Worm (Caenorhabditis elegans) whole organism, young adult: Measurements from ENCODE around the gene F38B2.6.
A peak's percentile ranks its signal among the peaks of the same experiment; 100 is the strongest.

ENCODE experiments used
- B0035.1 ChIP-seq: sonication (generic microtip); optimal IDR thresholded peaks from 2 replicates; lab custom pipeline; 2016; ENCODE audit warnings: missing genetic modification characterization, mild to moderate bottlenecking, missing compliant biosample characterization, missing genotype, missing genetic modification reagents
- B0261.1 ChIP-seq: sonication (generic microtip); optimal IDR thresholded peaks from 2 replicates; lab custom pipeline; 2016; ENCODE audit warnings: mild to moderate bottlenecking, missing genetic modification characterization, moderate library complexity, missing compliant biosample characterization
- B0336.3 ChIP-seq: fragments of 200-800 bp; sonication (Bioruptor generic); IDR thresholded peaks from 2 replicates; pipeline ENCODE4 v1.3.6; 2022; ENCODE audit warnings: missing genetic modification characterization, missing compliant biosample characterization
- F10E7.11 ChIP-seq: sonication (generic microtip); optimal IDR thresholded peaks from 2 replicates; lab custom pipeline; 2017; ENCODE audit warnings: mild to moderate bottlenecking, missing genetic modification characterization, moderate library complexity, missing compliant biosample characterization
- F37B4.10 ChIP-seq: fragments of 200-800 bp; sonication (Bioruptor generic); IDR thresholded peaks from 2 replicates; pipeline ENCODE4 v1.3.6; 2022; ENCODE audit warnings: missing genetic modification characterization, missing compliant biosample characterization
- F57C9.4 ChIP-seq: sonication (generic microtip); optimal IDR thresholded peaks from 2 replicates; lab custom pipeline; 2017; ENCODE audit warnings: mild to moderate bottlenecking, missing genetic modification characterization, missing compliant biosample characterization
- T07F8.4 ChIP-seq: sonication (generic microtip); optimal IDR thresholded peaks from 2 replicates; lab custom pipeline; 2016; ENCODE audit warnings: mild to moderate bottlenecking, missing genetic modification characterization, moderate library complexity, missing compliant biosample characterization
- Y53F4B.3 ChIP-seq: fragments of 200-800 bp; sonication (Bioruptor generic); IDR thresholded peaks from 2 replicates; pipeline ENCODE4 v1.3.6; 2022; ENCODE audit warnings: missing genetic modification reagents, missing genetic modification characterization, missing compliant biosample characterization
- Y53G8AR.9 ChIP-seq: fragments of 200-800 bp; sonication (Bioruptor generic); conservative IDR thresholded peaks from 2 replicates; pipeline ENCODE4 v1.3.6; 2022; ENCODE audit warnings: missing genetic modification reagents, missing genetic modification characterization, missing compliant biosample characterization
- Y56A3A.18 ChIP-seq: fragments of 200-800 bp; sonication (Bioruptor generic); IDR thresholded peaks from 2 replicates; pipeline ENCODE4 v1.3.6; 2022; ENCODE audit warnings: missing genetic modification reagents, missing genetic modification characterization, missing compliant biosample characterization
- Y95B8A.8 ChIP-seq: fragments of 200-800 bp; sonication (Bioruptor generic); IDR thresholded peaks from 2 replicates; pipeline ENCODE4 v1.3.6; 2022; ENCODE audit warnings: missing genetic modification reagents, missing genetic modification characterization, missing compliant biosample characterization
- aptf-3 ChIP-seq: fragments of 200-800 bp; sonication (Bioruptor generic); IDR thresholded peaks from 2 replicates; pipeline ENCODE4 v1.3.6; 2022; ENCODE audit warnings: missing genetic modification characterization, missing compliant biosample characterization
- attf-3 ChIP-seq: fragments of 200-800 bp; sonication (Bioruptor generic); conservative IDR thresholded peaks from 2 replicates; pipeline ENCODE4 v1.3.6; 2022; ENCODE audit warnings: missing genetic modification reagents, missing genetic modification characterization, missing compliant biosample characterization
- attf-5 ChIP-seq: fragments of 200-800 bp; sonication (Bioruptor generic); optimal IDR thresholded peaks from 2 replicates; lab custom pipeline; 2018; ENCODE audit warnings: mild to moderate bottlenecking, missing genetic modification characterization, missing compliant biosample characterization
- ceh-100 ChIP-seq: fragments of 200-800 bp; sonication (Bioruptor generic); IDR thresholded peaks from 2 replicates; pipeline ENCODE4 v1.3.6; 2022; ENCODE audit warnings: missing genetic modification reagents, missing genetic modification characterization, missing compliant biosample characterization
- ceh-27 ChIP-seq: fragments of 200-800 bp; sonication (Bioruptor generic); optimal IDR thresholded peaks from 2 replicates; lab custom pipeline; 2018; ENCODE audit warnings: mild to moderate bottlenecking, missing genetic modification characterization, moderate library complexity, missing compliant biosample characterization
- ceh-58 ChIP-seq: fragments of 200-800 bp; sonication (Bioruptor generic); IDR thresholded peaks from 2 replicates; pipeline ENCODE4 v1.3.6; 2022; ENCODE audit warnings: missing genetic modification characterization, missing compliant biosample characterization
- chd-7 ChIP-seq: sonication (generic microtip); optimal IDR thresholded peaks from 2 replicates; lab custom pipeline; 2016; ENCODE audit warnings: mild to moderate bottlenecking, missing genetic modification characterization, moderate library complexity, missing compliant biosample characterization
- efl-1 ChIP-seq: fragments of 150-350 bp; optimal IDR thresholded peaks from 2 replicates; lab custom pipeline; 2014; ENCODE audit warnings: missing biosample characterization, missing genetic modification reagents, missing genetic modification characterization
- egl-44 ChIP-seq: fragments of 200-800 bp; sonication (Bioruptor generic); IDR thresholded peaks from 2 replicates; pipeline ENCODE4 v1.3.6; 2022; ENCODE audit warnings: missing genetic modification reagents, missing genetic modification characterization, missing compliant biosample characterization
- egrh-3 ChIP-seq: fragments of 200-800 bp; sonication (Bioruptor generic); IDR thresholded peaks from 2 replicates; pipeline ENCODE4 v1.3.6; 2022; ENCODE audit warnings: missing genetic modification reagents, missing genetic modification characterization, missing compliant biosample characterization
- him-1 ChIP-seq: sonication (generic microtip); optimal IDR thresholded peaks from 2 replicates; lab custom pipeline; 2016; ENCODE audit warnings: missing genotype, missing genetic modification reagents, missing genetic modification characterization, missing compliant biosample characterization
- hmg-1.2 ChIP-seq: fragments of 200-800 bp; sonication (Bioruptor generic); IDR thresholded peaks from 2 replicates; pipeline ENCODE4 v1.3.6; 2022; ENCODE audit warnings: missing genetic modification reagents, missing genetic modification characterization, missing compliant biosample characterization
- hmg-20 ChIP-seq: fragments of 200-800 bp; sonication (Bioruptor generic); IDR thresholded peaks from 2 replicates; pipeline ENCODE4 v1.3.6; 2022; ENCODE audit warnings: missing genetic modification reagents, missing genetic modification characterization, missing compliant biosample characterization
- hrde-1 ChIP-seq: sonication (generic microtip); optimal IDR thresholded peaks from 2 replicates; lab custom pipeline; 2016; ENCODE audit warnings: missing genetic modification characterization, mild to moderate bottlenecking, missing compliant biosample characterization, moderate library complexity, missing genotype, missing genetic modification reagents, borderline replicate concordance
- hsf-1 ChIP-seq: fragments of 200-800 bp; sonication (Bioruptor generic); IDR thresholded peaks from 2 replicates; pipeline ENCODE4 v1.3.6; 2022; ENCODE audit warnings: missing genetic modification reagents, missing genetic modification characterization, missing compliant biosample characterization
- let-607 ChIP-seq, 2 experiments: fragments of 200-800 bp in 1 of 2; sonication (Bioruptor generic) in 1 of 2; sonication (generic microtip) in 1 of 2; optimal IDR thresholded peaks; 2 replicates each; lab custom pipeline; 2016 to 2018; ENCODE audit warnings: mild to moderate bottlenecking in 2 of 2, missing compliant biosample characterization in 2 of 2, missing genetic modification characterization in 2 of 2, moderate library complexity in 2 of 2, missing genotype in 1 of 2
- lin-26 ChIP-seq: fragments of 200-800 bp; sonication (Bioruptor generic); IDR thresholded peaks from 2 replicates; pipeline ENCODE4 v1.3.6; 2022; ENCODE audit warnings: missing genetic modification reagents, missing genetic modification characterization, missing compliant biosample characterization
- lin-40 ChIP-seq: sonication (generic microtip); optimal IDR thresholded peaks from 2 replicates; lab custom pipeline; 2016; ENCODE audit warnings: missing genetic modification characterization, mild to moderate bottlenecking, missing compliant biosample characterization, missing genotype, missing genetic modification reagents
- lsl-1 ChIP-seq: fragments of 200-800 bp; sonication (Bioruptor generic); optimal IDR thresholded peaks from 2 replicates; lab custom pipeline; 2018; ENCODE audit warnings: mild to moderate bottlenecking, missing genetic modification characterization, moderate library complexity, missing compliant biosample characterization
- lsy-27 ChIP-seq: sonication (generic microtip); optimal IDR thresholded peaks from 2 replicates; lab custom pipeline; 2017; ENCODE audit warnings: missing genetic modification characterization, mild to moderate bottlenecking, missing compliant biosample characterization, antibody characterized with exemption, missing genotype, borderline replicate concordance; ENCODE audit not compliant: insufficient read depth
- madf-10 ChIP-seq: sonication (generic microtip); optimal IDR thresholded peaks from 2 replicates; lab custom pipeline; 2016; ENCODE audit warnings: mild to moderate bottlenecking, missing genetic modification characterization, missing compliant biosample characterization
- madf-6 ChIP-seq: fragments of 200-800 bp; sonication (Bioruptor generic); IDR thresholded peaks from 2 replicates; pipeline ENCODE4 v1.3.6; 2022; ENCODE audit warnings: missing genetic modification reagents, missing genetic modification characterization, missing compliant biosample characterization
- mxl-1 ChIP-seq: sonication (generic microtip); optimal IDR thresholded peaks from 2 replicates; lab custom pipeline; 2016; ENCODE audit warnings: missing genetic modification characterization, missing compliant biosample characterization
- nfyb-1 ChIP-seq: fragments of 200-800 bp; sonication (Bioruptor generic); IDR thresholded peaks from 2 replicates; pipeline ENCODE4 v1.3.6; 2022; ENCODE audit warnings: missing genetic modification reagents, missing genetic modification characterization, missing compliant biosample characterization
- nhr-179 ChIP-seq: sonication (generic microtip); optimal IDR thresholded peaks from 2 replicates; lab custom pipeline; 2016; ENCODE audit warnings: mild to moderate bottlenecking, missing genetic modification characterization, missing compliant biosample characterization
- nhr-90 ChIP-seq: sonication (generic microtip); optimal IDR thresholded peaks from 2 replicates; lab custom pipeline; 2016; ENCODE audit warnings: missing genotype, mild to moderate bottlenecking, missing genetic modification characterization, missing compliant biosample characterization
- rcor-1 ChIP-seq: fragments of 200-800 bp; sonication (Bioruptor generic); IDR thresholded peaks from 2 replicates; pipeline ENCODE4 v1.3.6; 2022; ENCODE audit warnings: missing genetic modification reagents, missing genetic modification characterization, missing compliant biosample characterization
- rpc-1 ChIP-seq, 2 experiments: fragments of 150-350 bp in 1 of 2; sonication (generic microtip) in 1 of 2; optimal IDR thresholded peaks; 2 replicates each; lab custom pipeline; 2014 to 2018; ENCODE audit warnings: missing biosample characterization in 1 of 2, missing genetic modification characterization in 1 of 2, missing genetic modification reagents in 1 of 2, missing genotype in 1 of 2
- snpc-1.3 ChIP-seq: sonication (generic microtip); optimal IDR thresholded peaks from 2 replicates; lab custom pipeline; 2017; ENCODE audit warnings: missing genetic modification characterization, mild to moderate bottlenecking, missing compliant biosample characterization, antibody characterized with exemption, moderate library complexity, missing genotype, missing genetic modification reagents; ENCODE audit not compliant: insufficient read depth
- tbx-9 ChIP-seq: sonication (generic microtip); optimal IDR thresholded peaks from 2 replicates; lab custom pipeline; 2016; ENCODE audit warnings: borderline replicate concordance, missing genetic modification characterization, inconsistent platforms, missing compliant biosample characterization
- unc-130 ChIP-seq: sonication (generic microtip); optimal IDR thresholded peaks from 2 replicates; lab custom pipeline; 2016; ENCODE audit warnings: missing genetic modification reagents, missing genetic modification characterization, missing compliant biosample characterization
- ztf-18 ChIP-seq: sonication (generic microtip); optimal IDR thresholded peaks from 2 replicates; lab custom pipeline; 2016; ENCODE audit warnings: missing genotype, mild to moderate bottlenecking, missing genetic modification characterization, missing compliant biosample characterization
- ztf-25 ChIP-seq: fragments of 200-800 bp; sonication (Bioruptor generic); IDR thresholded peaks from 2 replicates; pipeline ENCODE4 v1.3.6; 2022; ENCODE audit warnings: missing genetic modification reagents, missing genetic modification characterization, missing compliant biosample characterization
- ztf-3 ChIP-seq: fragments of 200-800 bp; sonication (Bioruptor generic); optimal IDR thresholded peaks from 2 replicates; lab custom pipeline; 2018; ENCODE audit warnings: mild to moderate bottlenecking, missing genetic modification characterization, missing compliant biosample characterization

F38B2.6 gene

DNA sequence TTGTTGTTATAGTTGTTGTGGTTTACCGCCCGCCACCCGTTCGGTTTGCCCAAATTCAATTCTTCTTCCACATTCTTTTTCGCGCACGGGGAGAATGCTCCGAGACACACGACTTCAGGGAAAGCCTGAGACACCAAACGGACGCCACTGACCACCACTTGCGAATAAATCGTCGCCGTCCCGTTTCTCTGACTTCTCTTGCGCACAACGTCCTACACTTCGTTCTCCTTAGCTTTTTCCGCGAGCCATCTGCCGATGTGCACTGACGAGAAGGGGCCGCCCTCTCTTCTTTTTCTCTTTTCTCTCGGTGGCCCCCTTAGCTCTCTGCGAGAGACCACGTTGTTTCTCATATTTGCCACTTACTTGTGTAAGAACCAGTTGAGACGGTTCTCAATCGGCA, 24.0 kb downstream of the F38B2.6 start, which contains the start of gene C03A3.1:
Gene C03A3.1, plus strand, starts transcription at position 291 of the 400 bp plus-strand sequence.
- no peak for TF ChIP-seq efl-1 (GFP tag; lab: Kevin White, UChicago)
- TF ChIP-seq ztf-18: peak; percentile 39
- TF ChIP-seq aptf-3: no peak

DNA sequence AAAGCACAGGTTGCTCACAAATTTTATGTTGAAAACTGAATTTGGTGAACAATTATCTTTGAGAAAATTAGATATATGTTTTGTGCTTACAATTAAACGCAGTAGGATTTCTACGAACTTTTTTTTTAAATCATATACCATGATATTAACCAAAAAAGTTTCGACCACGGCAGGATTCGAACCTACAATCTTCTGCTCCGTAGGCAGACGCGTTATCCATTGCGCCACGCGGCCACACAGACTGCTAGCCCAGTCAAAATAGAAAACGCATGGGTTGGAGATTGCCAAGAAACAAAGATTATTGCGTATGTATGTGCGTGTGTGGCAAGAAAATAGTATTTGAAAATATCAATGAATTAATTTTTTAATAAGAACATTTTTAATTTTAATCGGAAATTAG, 28.6 kb downstream of the F38B2.6 start:
- TF ChIP-seq nfyb-1 (peak; percentile 77; the same call in 1 of the 2 replicates), ztf-3 (GFP tag; lab: Kevin White, UChicago) (no peak), nhr-179 (peak; percentile 52), B0336.3 (GFP tag; lab: Robert Waterston, UW) (no peak), egl-44 (peak; percentile 51; the same call in 1 of the 2 replicates), rcor-1 (peak; percentile 41; the same call in 1 of the 2 replicates), egrh-3 (GFP tag; lab: Robert Waterston, UW) (peak; percentile 23; the same call in 1 of the 2 replicates), madf-6 (GFP tag; lab: Robert Waterston, UW) (peak; percentile 20; the same call in 1 of the 2 replicates), F10E7.11 (tag; lab: Kevin White, UChicago) (peak; percentile 53), Y53F4B.3 (peak; percentile 63), lsl-1 (no peak), lin-40 (tag; lab: Kevin White, UChicago) (peak; percentile 60), B0261.1 (tag; lab: Kevin White, UChicago) (peak; percentile 83), Y95B8A.8 (GFP tag; lab: Robert Waterston, UW) (no peak), chd-7 (peak; percentile 12), T07F8.4 (peak; percentile 48), hmg-20 (GFP tag; lab: Robert Waterston, UW) (no peak), ceh-58 (GFP tag; lab: Robert Waterston, UW) (no peak), ceh-100 (GFP tag; lab: Robert Waterston, UW) (peak; percentile 49; the same call in 1 of the 2 replicates), attf-3 (0 out of 2 replicates have a peak, but pooled peaks have one; percentile 18), lsy-27 (tag; lab: Kevin White, UChicago) (no peak), hsf-1 (GFP tag; lab: Robert Waterston, UW) (no peak), F57C9.4 (tag; lab: Kevin White, UChicago) (no peak), attf-5 (GFP tag; lab: Kevin White, UChicago) (peak; percentile 40), mxl-1 (tag; lab: Kevin White, UChicago) (peak; percentile 65), B0035.1 (tag; lab: Kevin White, UChicago) (peak; percentile 57), ztf-18 (peak; percentile 67), nhr-90 (tag; lab: Kevin White, UChicago) (peak; percentile 72), let-607 (tag; optimal IDR thresholded peaks at IDR 0.05; lab: Kevin White, UChicago) (peak in 1 of 2 experiments; percentile 42), Y56A3A.18 (GFP tag; lab: Robert Waterston, UW) (0 out of 2 replicates have a peak, but pooled peaks have one; percentile 54), madf-10 (peak; percentile 64), rpc-1 (optimal IDR thresholded peaks at IDR 0.05; lab: Kevin White, UChicago) (peak; percentile 91), rpc-1 (tag; optimal IDR thresholded peaks at IDR 0.05; lab: Kevin White, UChicago) (peak; percentile 94), hmg-1.2 (peak; percentile 76), tbx-9 (tag; lab: Kevin White, UChicago) (no peak), unc-130 (GFP tag; lab: Kevin White, UChicago) (peak; percentile 42), lin-26 (GFP tag; lab: Robert Waterston, UW) (peak; percentile 91), him-1 (tag; lab: Kevin White, UChicago) (peak; percentile 90), ceh-27 (GFP tag; lab: Kevin White, UChicago) (peak; percentile 62), F37B4.10 (GFP tag; lab: Robert Waterston, UW) (no peak), ztf-25 (GFP tag; lab: Robert Waterston, UW) (peak; percentile 86), snpc-1.3 (tag; lab: Kevin White, UChicago) (peak; percentile 30), hrde-1 (tag; lab: Kevin White, UChicago) (peak; percentile 70), Y53G8AR.9 (GFP tag; lab: Robert Waterston, UW) (no peak)
